Fruit fly (Drosophila melanogaster) whole organism, pupa: ENCODE data around the gene CG14717.

ENCODE experiments used
- CG12605 ChIP-seq: fragments of 200-800 bp; sonication (Bioruptor generic); IDR thresholded peaks from 2 replicates; pipeline ENCODE4 v1.3.6; 2022; ENCODE audit warnings: missing biosample characterization, missing genetic modification characterization
- CG34367 ChIP-seq: fragments of 200-800 bp; sonication (Bioruptor generic); optimal IDR thresholded peaks from 2 replicates; lab custom pipeline; 2018; ENCODE audit warnings: missing biosample characterization, mild to moderate bottlenecking, missing genetic modification characterization
- CG8159 ChIP-seq: fragments of 200-800 bp; sonication (Bioruptor generic); optimal IDR thresholded peaks from 3 replicates; lab custom pipeline; 2018; ENCODE audit warnings: missing biosample characterization, mild to moderate bottlenecking, missing genetic modification characterization, moderate library complexity
- EcR ChIP-seq: fragments of 200-800 bp; sonication (Bioruptor generic); optimal IDR thresholded peaks from 3 replicates; lab custom pipeline; 2019; ENCODE audit warnings: missing biosample characterization, missing genetic modification characterization, mild to moderate bottlenecking, moderate library complexity, missing genetic modification reagents
- Pif1B ChIP-seq: fragments of 200-800 bp; sonication (Bioruptor generic); optimal IDR thresholded peaks from 3 replicates; lab custom pipeline; 2016; ENCODE audit warnings: missing biosample characterization, missing genetic modification characterization

DNA sequence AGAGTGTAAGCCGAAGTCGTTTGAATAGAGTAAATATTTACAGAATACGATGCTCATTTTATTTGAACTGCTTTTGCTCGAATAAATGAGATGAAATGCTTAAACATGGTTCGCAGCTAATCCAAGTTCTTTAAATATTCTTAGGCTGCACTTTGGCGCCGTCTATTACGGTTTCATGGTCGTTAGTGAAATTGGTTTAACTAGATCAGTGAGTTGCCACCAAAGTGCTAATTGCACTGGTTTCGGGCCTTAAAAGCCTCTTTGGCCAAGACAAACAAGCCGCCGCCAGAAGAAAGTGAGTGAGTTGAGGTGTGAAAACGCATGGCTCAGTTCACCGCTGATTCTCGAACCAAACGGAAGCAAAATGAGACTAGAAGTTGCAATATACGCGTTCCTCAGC is 15.1 kb downstream of the CG14717 start, which contains the start of gene CG14720:
- no peak for TF ChIP-seq CG34367 (tag; lab: Kevin White, UChicago)
- TF ChIP-seq CG8159 (tag; lab: Kevin White, UChicago) = no peak
- no peak for TF ChIP-seq Pif1B
- no peak for TF ChIP-seq CG12605
- no peak for TF ChIP-seq EcR (GFP tag; lab: Kevin White, UChicago)
